Worm (Caenorhabditis elegans): ENCODE data around the gene zmp-6.

Gene zmp-6

ce11 chrIII:7216924-7217521, 30.6 kb downstream of the zmp-6 start:
- TF ChIP-seq unc-62 (GFP tag; optimal IDR thresholded peaks at IDR 0.05) (peak; percentile 96), bed-3 (GFP tag; optimal IDR thresholded peaks at IDR 0.05) (no peak), unc-120 (tag; optimal IDR thresholded peaks at IDR 0.05; ENCODE audit: poor library complexity, severe bottlenecking) (peak; percentile 98), mab-5 (tag; optimal IDR thresholded peaks at IDR 0.05) (no peak), ces-1 (GFP tag; optimal IDR thresholded peaks at IDR 0.05) (no peak), cnd-1 (tag; optimal IDR thresholded peaks at IDR 0.05) (no peak), ham-2 (GFP tag; optimal IDR thresholded peaks at IDR 0.05) (no peak), lin-13 (tag; optimal IDR thresholded peaks at IDR 0.05) (no peak), elt-3 (tag; optimal IDR thresholded peaks at IDR 0.05) (no peak), nhr-2 (tag; optimal IDR thresholded peaks at IDR 0.05) (no peak), unc-39 (tag; optimal IDR thresholded peaks at IDR 0.05) (no peak), tbx-8 (GFP tag; optimal IDR thresholded peaks at IDR 0.05) (no peak), nhr-12 (tag; optimal IDR thresholded peaks at IDR 0.05) (no peak), ztf-11 (tag; optimal IDR thresholded peaks at IDR 0.05) (no peak), nhr-237 (tag; optimal IDR thresholded peaks at IDR 0.05) (no peak), zip-8 (tag; optimal IDR thresholded peaks at IDR 0.05) (no peak), mls-2 (tag; optimal IDR thresholded peaks at IDR 0.05) (no peak), hlh-1 (tag; optimal IDR thresholded peaks at IDR 0.05) (peak; percentile 96), elt-1 (tag; optimal IDR thresholded peaks at IDR 0.05; ENCODE audit: borderline replicate concordance, insufficient read depth) (no peak)

DNA sequence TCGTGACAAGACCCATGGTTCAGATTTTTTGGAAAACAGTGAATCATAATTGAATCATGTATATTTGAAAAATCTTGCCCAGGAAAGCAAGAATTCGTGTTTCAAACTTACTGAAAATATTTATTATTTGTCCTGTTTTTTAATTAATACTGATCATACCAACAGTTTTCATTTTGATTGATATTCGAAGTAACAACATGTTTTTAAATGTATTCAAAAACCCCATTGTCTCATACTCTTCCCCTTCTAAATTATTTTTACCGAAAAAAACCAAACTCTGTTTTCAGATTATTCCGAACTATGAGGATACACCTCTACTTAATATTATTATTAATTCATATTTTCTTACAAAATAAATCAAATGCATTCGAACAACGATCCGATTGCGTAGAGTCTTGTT, 31.4 kb downstream of the zmp-6 start, which contains the start of gene R151.1:
Gene R151.1 (plus strand): TSS at position 301 of the 400 bp plus-strand sequence.
- TF ChIP-seq elt-1 (tag; optimal IDR thresholded peaks at IDR 0.05; ENCODE audit: borderline replicate concordance, insufficient read depth): no peak
- TF ChIP-seq ces-1 (GFP tag; optimal IDR thresholded peaks at IDR 0.05): no peak
- TF ChIP-seq snpc-4 (tag; optimal IDR thresholded peaks at IDR 0.05): no peak
- no peak for TF ChIP-seq mep-1 (tag; optimal IDR thresholded peaks at IDR 0.05)
- no peak for TF ChIP-seq zip-8 (tag; optimal IDR thresholded peaks at IDR 0.05)
- no peak for TF ChIP-seq nhr-28 (tag; optimal IDR thresholded peaks at IDR 0.05)
- TF ChIP-seq M03D4.4 (tag; optimal IDR thresholded peaks at IDR 0.05): no peak
- no peak for TF ChIP-seq ham-2 (GFP tag; optimal IDR thresholded peaks at IDR 0.05)
- TF ChIP-seq cnd-1 (tag; optimal IDR thresholded peaks at IDR 0.05): no peak

DNA sequence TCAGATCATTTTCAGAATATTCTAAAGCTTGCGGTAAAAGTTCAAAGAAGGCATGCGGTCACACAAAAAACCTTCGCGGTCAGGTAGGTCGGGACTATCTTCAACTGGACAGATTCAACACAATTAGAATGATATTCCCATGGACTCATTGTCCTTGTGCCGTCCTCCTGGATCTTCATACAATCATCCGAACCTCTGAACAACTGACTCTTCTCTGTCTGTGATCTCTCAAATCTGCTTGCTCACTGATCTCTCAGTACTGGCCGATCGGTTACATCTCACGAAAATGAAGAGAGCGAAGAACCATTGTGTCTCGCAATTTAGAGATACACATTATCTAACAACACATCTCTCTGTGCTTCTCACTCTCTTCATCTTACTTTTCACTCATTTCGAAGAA, 32.1 kb downstream of the zmp-6 start:
- TF ChIP-seq hlh-1 (tag; optimal IDR thresholded peaks at IDR 0.05) (peak; percentile 99), drap-1 (GFP tag; optimal IDR thresholded peaks at IDR 0.05) (no peak), nhr-2 (tag; optimal IDR thresholded peaks at IDR 0.05) (no peak), mep-1 (tag; optimal IDR thresholded peaks at IDR 0.05) (no peak), unc-120 (tag; optimal IDR thresholded peaks at IDR 0.05; ENCODE audit: poor library complexity, severe bottlenecking) (peak; percentile 42), elt-3 (tag; optimal IDR thresholded peaks at IDR 0.05) (no peak), cnd-1 (tag; optimal IDR thresholded peaks at IDR 0.05) (no peak)

DNA sequence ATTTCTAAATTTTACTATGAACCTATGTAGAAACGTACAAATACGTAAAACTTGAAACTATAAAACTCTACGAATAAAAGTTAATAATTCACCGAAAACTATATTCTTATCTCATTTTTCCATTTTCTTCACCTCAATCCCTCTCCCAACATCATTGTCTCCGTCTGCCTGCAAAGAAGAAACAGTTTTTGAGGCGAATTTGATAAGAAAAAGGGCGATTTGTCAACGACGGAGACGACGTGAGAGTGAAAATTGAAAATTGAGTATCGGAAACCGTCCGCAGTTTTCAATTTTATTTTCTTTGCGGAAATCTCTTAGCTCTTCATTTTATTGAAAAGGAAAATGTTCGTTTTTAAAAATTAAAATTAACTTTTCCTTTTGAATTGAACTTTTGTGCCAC, 35.6 kb downstream of the zmp-6 start:
- TF ChIP-seq lin-32 (GFP tag; optimal IDR thresholded peaks at IDR 0.05) (no peak), elt-1 (tag; optimal IDR thresholded peaks at IDR 0.05; ENCODE audit: borderline replicate concordance, insufficient read depth) (no peak), ceh-39 (tag; optimal IDR thresholded peaks at IDR 0.05) (no peak), ceh-43 (GFP tag; optimal IDR thresholded peaks at IDR 0.05) (no peak), mab-5 (tag; optimal IDR thresholded peaks at IDR 0.05) (no peak), M03D4.4 (tag; optimal IDR thresholded peaks at IDR 0.05) (no peak), drap-1 (GFP tag; optimal IDR thresholded peaks at IDR 0.05) (no peak), nhr-28 (tag; optimal IDR thresholded peaks at IDR 0.05) (no peak), flh-1 (GFP tag; optimal IDR thresholded peaks at IDR 0.05) (no peak), unc-120 (tag; optimal IDR thresholded peaks at IDR 0.05; ENCODE audit: poor library complexity, severe bottlenecking) (no peak), bed-3 (GFP tag; optimal IDR thresholded peaks at IDR 0.05) (no peak), hlh-1 (tag; optimal IDR thresholded peaks at IDR 0.05) (no peak), unc-39 (tag; optimal IDR thresholded peaks at IDR 0.05) (no peak), elt-3 (tag; optimal IDR thresholded peaks at IDR 0.05) (no peak), nhr-76 (tag; optimal IDR thresholded peaks at IDR 0.05) (no peak), ham-2 (GFP tag; optimal IDR thresholded peaks at IDR 0.05) (no peak)

DNA sequence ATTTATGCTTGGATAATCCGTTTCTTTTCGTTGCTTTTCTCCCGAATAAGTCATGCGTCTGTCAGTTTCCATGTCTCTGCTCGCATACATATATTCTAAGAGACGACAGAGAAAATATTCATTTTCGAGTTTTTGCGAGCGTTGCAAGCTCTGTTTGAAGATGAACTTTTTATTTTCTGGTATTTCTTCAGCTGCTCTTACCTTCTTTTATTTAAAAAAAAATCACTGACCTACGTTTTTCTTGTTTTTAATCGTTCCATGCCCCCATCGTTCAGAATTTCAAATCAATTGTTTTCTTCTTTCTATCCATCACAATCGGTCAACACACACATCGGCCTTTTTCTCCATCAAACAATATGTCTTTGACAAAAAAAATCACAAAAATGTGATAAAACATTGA, 37.2 kb downstream of the zmp-6 start:
- no peak for TF ChIP-seq M03D4.4 (tag; optimal IDR thresholded peaks at IDR 0.05)
- no peak for TF ChIP-seq ztf-11 (tag; optimal IDR thresholded peaks at IDR 0.05)
- TF ChIP-seq blmp-1 (tag; optimal IDR thresholded peaks at IDR 0.05): no peak
- TF ChIP-seq ceh-83 (GFP tag; optimal IDR thresholded peaks at IDR 0.05): no peak
- no peak for TF ChIP-seq snpc-4 (tag; optimal IDR thresholded peaks at IDR 0.05)
- TF ChIP-seq elt-3 (tag; optimal IDR thresholded peaks at IDR 0.05): no peak
- TF ChIP-seq nhr-237 (tag; optimal IDR thresholded peaks at IDR 0.05): no peak
